Worm (Caenorhabditis elegans) whole organism, midembryonic: Measurements from ENCODE around the gene F26F2.10.
"Not testable (repeated sequence)": the region's sequence is repeated elsewhere in the genome, so short reads cannot be mapped to it uniquely, and the experiment has no call there.

Source experiments
- T22C8.4 ChIP-seq: fragments of 200-800 bp; sonication (Bioruptor generic); IDR thresholded peaks from 2 replicates; pipeline ENCODE4 v1.3.6; 2022; ENCODE audit warnings: missing genetic modification characterization, missing compliant biosample characterization
- cog-1 ChIP-seq: sonication (generic microtip); optimal IDR thresholded peaks from 2 replicates; lab custom pipeline; 2016; ENCODE audit warnings: missing genetic modification characterization, missing compliant biosample characterization
- flt-1 ChIP-seq: fragments of 200-800 bp; sonication (Bioruptor generic); IDR thresholded peaks from 2 replicates; pipeline ENCODE4 v1.3.6; 2022; ENCODE audit warnings: missing genetic modification characterization, missing compliant biosample characterization
- klf-2 ChIP-seq: fragments of 200-800 bp; sonication (Bioruptor generic); conservative IDR thresholded peaks from 2 replicates; pipeline ENCODE4 v1.3.6; 2022; ENCODE audit warnings: missing genetic modification reagents, missing genetic modification characterization, missing compliant biosample characterization
- med-1 ChIP-seq: sonication (generic microtip); optimal IDR thresholded peaks from 2 replicates; lab custom pipeline; 2017; ENCODE audit warnings: missing genetic modification characterization, mild to moderate bottlenecking, missing compliant biosample characterization, antibody characterized with exemption, missing genetic modification reagents; ENCODE audit not compliant: insufficient read depth
- ref-1 ChIP-seq: fragments of 200-800 bp; sonication (Bioruptor generic); conservative IDR thresholded peaks from 2 replicates; pipeline ENCODE4 v1.3.6; 2022; ENCODE audit warnings: missing genetic modification reagents, missing genetic modification characterization, missing compliant biosample characterization
- tab-1 ChIP-seq: fragments of 200-800 bp; sonication (Bioruptor generic); IDR thresholded peaks from 2 replicates; pipeline ENCODE4 v1.3.6; 2022; ENCODE audit warnings: missing genetic modification characterization, missing compliant biosample characterization
- ztf-23 ChIP-seq: fragments of 200-800 bp; sonication (Bioruptor generic); IDR thresholded peaks from 2 replicates; pipeline ENCODE4 v1.3.6; 2022; ENCODE audit warnings: missing genetic modification reagents, missing genetic modification characterization, missing compliant biosample characterization
- ztf-29 ChIP-seq: fragments of 200-800 bp; sonication (Bioruptor generic); IDR thresholded peaks from 2 replicates; pipeline ENCODE4 v1.3.6; 2022; ENCODE audit warnings: missing genetic modification reagents, missing genetic modification characterization, missing compliant biosample characterization

F26F2.10 gene

ce11 chrV:20599795-20600194 is 5.1 kb upstream of the F26F2.10 start, which contains the start of gene col-163:
col-163 (plus strand) TSS chrV:20600095.
- no peak for TF ChIP-seq tab-1
- no peak for TF ChIP-seq ztf-29 (GFP tag; lab: Robert Waterston, UW)
- no peak for TF ChIP-seq flt-1 (GFP tag; lab: Robert Waterston, UW)
- no peak for TF ChIP-seq med-1 (GFP tag; lab: Kevin White, UChicago)
- no peak for TF ChIP-seq cog-1 (tag; lab: Kevin White, UChicago)
- TF ChIP-seq klf-2 (GFP tag; lab: Robert Waterston, UW) = no peak
- TF ChIP-seq ztf-23 (GFP tag; lab: Robert Waterston, UW) = no peak
- TF ChIP-seq T22C8.4 = no peak
- TF ChIP-seq ref-1 (GFP tag; lab: Robert Waterston, UW) = no peak

- TF ChIP-seq tab-1 (no peak), ref-1 (GFP tag; lab: Robert Waterston, UW) (no peak), ztf-23 (GFP tag; lab: Robert Waterston, UW) (no peak), klf-2 (GFP tag; lab: Robert Waterston, UW) (no peak), T22C8.4 (no peak), ztf-29 (GFP tag; lab: Robert Waterston, UW) (no peak), flt-1 (GFP tag; lab: Robert Waterston, UW) (no peak), cog-1 (tag; lab: Kevin White, UChicago) (no peak), med-1 (GFP tag; lab: Kevin White, UChicago) (no peak)
Measured at ce11 chrV:20597076-20597475, 2.4 kb upstream of the F26F2.10 start, which contains the start of gene F46B3.1. F46B3.1 (minus strand) TSS chrV:20597176.

- no peak for TF ChIP-seq T22C8.4
- no peak for TF ChIP-seq flt-1 (GFP tag; lab: Robert Waterston, UW)
- no peak for TF ChIP-seq cog-1 (tag; lab: Kevin White, UChicago)
- TF ChIP-seq tab-1 = no peak
- no peak for TF ChIP-seq ztf-29 (GFP tag; lab: Robert Waterston, UW)
- no peak for TF ChIP-seq ref-1 (GFP tag; lab: Robert Waterston, UW)
- TF ChIP-seq klf-2 (GFP tag; lab: Robert Waterston, UW) = no peak
- TF ChIP-seq med-1 (GFP tag; lab: Kevin White, UChicago) = no peak
- no peak for TF ChIP-seq ztf-23 (GFP tag; lab: Robert Waterston, UW)
Measured at ce11 chrV:20595653-20596052, 1.0 kb upstream of the F26F2.10 start, which contains the start of gene F26F2.11. F26F2.11 (minus strand) TSS chrV:20595753.

ce11 chrV:20580511-20581040 is 14.1 kb downstream of the F26F2.10 start, which contains the start of gene F26F2.7:
F26F2.7 (plus strand) TSS chrV:20580990.
- no peak for TF ChIP-seq med-1 (GFP tag; lab: Kevin White, UChicago)
- TF ChIP-seq ref-1 (GFP tag; lab: Robert Waterston, UW) = no peak
- peak; percentile 56; the same call in 1 of the 2 replicates for TF ChIP-seq ztf-23 (GFP tag; lab: Robert Waterston, UW)
- no peak for TF ChIP-seq klf-2 (GFP tag; lab: Robert Waterston, UW)
- TF ChIP-seq tab-1 = peak; percentile 69; the same call in 1 of the 2 replicates
- TF ChIP-seq cog-1 (tag; lab: Kevin White, UChicago) = peak; percentile 81
- TF ChIP-seq flt-1 (GFP tag; lab: Robert Waterston, UW) = 0 out of 2 replicates have a peak, but pooled peaks have one; percentile 50
- no peak for TF ChIP-seq ztf-29 (GFP tag; lab: Robert Waterston, UW)
- no peak for TF ChIP-seq T22C8.4

DNA sequence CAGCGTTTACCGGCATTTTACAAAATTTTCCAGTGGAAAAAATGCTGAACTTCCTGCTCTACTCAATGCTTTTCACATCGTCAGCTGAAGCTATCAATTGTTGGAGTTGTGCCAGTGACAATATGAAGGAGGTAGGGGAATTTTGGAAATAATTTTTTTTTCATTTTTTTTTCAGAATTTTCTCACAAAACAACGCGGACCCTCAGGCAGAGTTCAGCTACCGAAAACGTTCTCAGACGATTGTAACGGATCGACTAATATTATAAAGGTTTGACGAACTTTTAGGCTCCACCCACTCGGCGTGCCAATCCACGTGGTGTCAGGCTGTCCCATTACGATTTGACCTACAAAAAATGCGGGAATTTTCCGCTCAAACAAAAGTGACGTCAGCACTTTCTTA is 15.1 kb downstream of the F26F2.10 start, which contains the start of gene F26F2.8:
TSS of gene F26F2.8 (plus strand) at position 13 of the 400 bp plus-strand sequence.
- TF ChIP-seq med-1 (GFP tag; lab: Kevin White, UChicago) (no peak), ztf-23 (GFP tag; lab: Robert Waterston, UW) (no peak)

- no peak for TF ChIP-seq med-1 (GFP tag; lab: Kevin White, UChicago)
- TF ChIP-seq ztf-29 (GFP tag; lab: Robert Waterston, UW) = no peak
- no peak for TF ChIP-seq T22C8.4
- no peak for TF ChIP-seq cog-1 (tag; lab: Kevin White, UChicago)
- no peak for TF ChIP-seq klf-2 (GFP tag; lab: Robert Waterston, UW)
- no peak for TF ChIP-seq ref-1 (GFP tag; lab: Robert Waterston, UW)
- TF ChIP-seq flt-1 (GFP tag; lab: Robert Waterston, UW) = no peak
- no peak for TF ChIP-seq ztf-23 (GFP tag; lab: Robert Waterston, UW)
- no peak for TF ChIP-seq tab-1
Measured at ce11 chrV:20574872-20575271, 19.8 kb downstream of the F26F2.10 start.

ce11 chrV:20574314-20574713 is 20.3 kb downstream of the F26F2.10 start, which contains the start of gene clec-263:
clec-263 (plus strand) TSS chrV:20574614.
- TF ChIP-seq cog-1 (tag; lab: Kevin White, UChicago) = no peak
- TF ChIP-seq flt-1 (GFP tag; lab: Robert Waterston, UW) = no peak
- TF ChIP-seq med-1 (GFP tag; lab: Kevin White, UChicago) = no peak
- TF ChIP-seq ztf-29 (GFP tag; lab: Robert Waterston, UW) = no peak
- TF ChIP-seq tab-1 = no peak
- no peak for TF ChIP-seq T22C8.4
- no peak for TF ChIP-seq klf-2 (GFP tag; lab: Robert Waterston, UW)
- TF ChIP-seq ref-1 (GFP tag; lab: Robert Waterston, UW) = no peak
- TF ChIP-seq ztf-23 (GFP tag; lab: Robert Waterston, UW) = no peak

DNA sequence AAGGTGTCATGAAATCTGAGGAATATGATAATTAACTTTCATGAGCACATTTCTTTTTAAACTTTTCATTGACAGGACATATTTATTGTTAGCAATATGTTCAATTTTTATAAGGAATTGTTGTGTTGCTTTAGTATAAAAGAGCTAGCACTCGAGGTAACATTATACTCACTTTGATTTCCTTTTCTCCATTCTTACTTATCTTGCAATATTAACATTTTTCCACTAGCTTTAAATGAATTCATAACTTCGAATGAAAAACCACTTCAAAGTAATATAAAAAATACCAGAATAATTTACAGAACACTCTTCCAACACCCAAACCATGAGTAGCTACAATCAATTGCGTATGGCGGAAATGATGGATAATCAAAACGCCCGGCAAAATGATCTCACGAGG is 21.3 kb downstream of the F26F2.10 start, which contains the start of gene F26F2.5:
TSS of gene F26F2.5 (plus strand) at position 301 of the 400 bp plus-strand sequence.
- no peak for TF ChIP-seq flt-1 (GFP tag; lab: Robert Waterston, UW)
- no peak for TF ChIP-seq klf-2 (GFP tag; lab: Robert Waterston, UW)
- TF ChIP-seq T22C8.4 = no peak
- TF ChIP-seq med-1 (GFP tag; lab: Kevin White, UChicago) = no peak
- TF ChIP-seq tab-1 = no peak
- TF ChIP-seq ztf-29 (GFP tag; lab: Robert Waterston, UW) = no peak
- no peak for TF ChIP-seq ztf-23 (GFP tag; lab: Robert Waterston, UW)
- TF ChIP-seq cog-1 (tag; lab: Kevin White, UChicago) = no peak

DNA sequence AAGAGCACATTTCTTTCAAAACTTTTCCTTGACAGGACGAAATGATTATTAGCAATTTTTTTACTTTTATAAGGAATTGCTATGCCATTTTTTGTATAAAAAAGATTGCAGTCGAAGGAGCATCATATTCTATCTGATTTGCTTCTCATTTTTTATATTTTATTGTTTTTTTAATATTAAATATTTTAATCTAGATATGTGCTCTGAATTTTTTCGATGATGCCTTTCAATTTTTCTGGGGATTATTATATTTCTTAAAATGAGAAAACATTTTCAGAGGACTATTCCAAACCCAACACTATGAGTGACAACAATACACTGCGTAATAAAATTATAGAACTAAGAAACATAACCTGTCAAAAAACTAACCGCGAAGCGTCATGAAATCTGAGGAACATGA is 25.7 kb downstream of the F26F2.10 start, which contains the start of gene F26F2.4:
TSS of gene F26F2.4 (plus strand) at position 301 of the 400 bp plus-strand sequence.
- TF ChIP-seq ref-1 (GFP tag; lab: Robert Waterston, UW); ztf-29 (GFP tag; lab: Robert Waterston, UW); med-1 (GFP tag; lab: Kevin White, UChicago): not testable (repeated sequence)
